Fruit fly (Drosophila melanogaster) whole organism, wandering third instar larva: ENCODE results near the gene CG16956.

Experiments
- Abd-B ChIP-seq: fragments of >200 bp; optimal IDR thresholded peaks from 2 replicates; lab custom pipeline; 2017; ENCODE audit warnings: missing biosample characterization, missing genetic modification characterization
- CG32264 ChIP-seq: fragments of 200-800 bp; sonication (Bioruptor generic); optimal IDR thresholded peaks from 2 replicates; lab custom pipeline; 2016; ENCODE audit warnings: missing biosample characterization, missing genetic modification characterization
- CrebA ChIP-seq: fragments of 200-800 bp; sonication (Bioruptor generic); optimal IDR thresholded peaks from 2 replicates; lab custom pipeline; 2016; ENCODE audit warnings: missing biosample characterization, mild to moderate bottlenecking, missing genetic modification characterization, borderline replicate concordance
- Dfd ChIP-seq: fragments of >200 bp; optimal IDR thresholded peaks from 2 replicates; lab custom pipeline; 2017; ENCODE audit warnings: missing biosample characterization, missing genetic modification characterization
- Dif ChIP-seq: fragments of 200-275, 200-300 bp; sonication (Bioruptor generic); optimal IDR thresholded peaks from 2 replicates; lab custom pipeline; 2018; ENCODE audit warnings: missing biosample characterization, missing genetic modification characterization; ENCODE audit not compliant: partially characterized antibody
- HLH106 ChIP-seq: fragments of 200-800 bp; optimal IDR thresholded peaks from 3 replicates; lab custom pipeline; 2019; ENCODE audit warnings: missing biosample characterization, mild to moderate bottlenecking, missing genetic modification characterization, moderate library complexity
- Hnf4 ChIP-seq: fragments of 200-800 bp; sonication (Bioruptor generic); optimal IDR thresholded peaks from 2 replicates; lab custom pipeline; 2016; ENCODE audit warnings: missing biosample characterization, mild to moderate bottlenecking, missing genetic modification characterization
- Hr78 ChIP-seq: fragments of >200 bp; optimal IDR thresholded peaks from 2 replicates; lab custom pipeline; 2017; ENCODE audit warnings: missing biosample characterization, missing genetic modification characterization
- Hr83 ChIP-seq: fragments of 200-300 bp; sonication (Bioruptor generic); optimal IDR thresholded peaks from 2 replicates; lab custom pipeline; 2016; ENCODE audit warnings: missing biosample characterization, mild to moderate bottlenecking, missing genetic modification characterization, moderate library complexity; ENCODE audit not compliant: poor library complexity, severe bottlenecking
- Jra ChIP-seq: sonication (Bioruptor generic); optimal IDR thresholded peaks from 2 replicates; lab custom pipeline; 2016; ENCODE audit warnings: missing biosample characterization, missing genetic modification characterization
- Mio ChIP-seq: sonication (Bioruptor generic); optimal IDR thresholded peaks from 2 replicates; lab custom pipeline; 2016; ENCODE audit warnings: missing biosample characterization, missing genetic modification characterization
- Myc ChIP-seq: fragments of >200 bp; optimal IDR thresholded peaks from 2 replicates; lab custom pipeline; 2017
- N ChIP-seq: fragments of >200 bp; optimal IDR thresholded peaks from 2 replicates; lab custom pipeline; 2018; ENCODE audit warnings: missing biosample characterization, missing external identifiers, missing genetic modification characterization
- OdsH ChIP-seq: fragments of 200-800 bp; sonication (Bioruptor generic); optimal IDR thresholded peaks from 2 replicates; lab custom pipeline; 2016; ENCODE audit warnings: missing biosample characterization, mild to moderate bottlenecking, missing genetic modification characterization
- Rel ChIP-seq, 2 experiments: fragments of 200-800 bp; sonication (Bioruptor generic) in 1 of 2; optimal IDR thresholded peaks; 2 replicates in 1 of 2; 3 replicates in 1 of 2; lab custom pipeline; 2016 to 2019; ENCODE audit warnings: mild to moderate bottlenecking in 2 of 2, missing biosample characterization in 2 of 2, missing genetic modification characterization in 2 of 2, moderate library complexity in 1 of 2
- Sp1 ChIP-seq: fragments of 200-800 bp; sonication (Bioruptor generic); optimal IDR thresholded peaks from 3 replicates; lab custom pipeline; 2019; ENCODE audit warnings: missing biosample characterization, mild to moderate bottlenecking, missing genetic modification characterization, moderate library complexity
- br ChIP-seq: fragments of 200-800 bp; sonication (Bioruptor generic); optimal IDR thresholded peaks from 2 replicates; lab custom pipeline; 2016; ENCODE audit warnings: missing biosample characterization, missing genetic modification characterization
- brk ChIP-seq: fragments of 200-800 bp; sonication (Bioruptor generic); optimal IDR thresholded peaks from 2 replicates; lab custom pipeline; 2016; ENCODE audit warnings: missing biosample characterization, mild to moderate bottlenecking, missing genetic modification characterization
- dmrt93B ChIP-seq: fragments of 200-800 bp; sonication (Bioruptor generic); optimal IDR thresholded peaks from 2 replicates; lab custom pipeline; 2018; ENCODE audit warnings: missing biosample characterization, mild to moderate bottlenecking, missing genetic modification characterization
- dsf ChIP-seq: sonication (Bioruptor generic); optimal IDR thresholded peaks from 2 replicates; lab custom pipeline; 2016; ENCODE audit warnings: missing biosample characterization, missing genetic modification characterization, borderline replicate concordance
- ey ChIP-seq: fragments of 200-800 bp; sonication (Bioruptor generic); optimal IDR thresholded peaks from 2 replicates; lab custom pipeline; 2016; ENCODE audit warnings: missing biosample characterization, missing genetic modification characterization
- foxo ChIP-seq, 2 experiments: fragments of 200-800 bp; sonication (Bioruptor generic); optimal IDR thresholded peaks; 2 replicates in 1 of 2; 3 replicates in 1 of 2; lab custom pipeline; 2016 to 2017; ENCODE audit warnings: missing biosample characterization in 2 of 2, missing genetic modification characterization in 2 of 2
- fru ChIP-seq: fragments of 200-800 bp; sonication (Bioruptor generic); optimal IDR thresholded peaks from 3 replicates; lab custom pipeline; 2016; ENCODE audit warnings: missing biosample characterization, mild to moderate bottlenecking, missing genetic modification characterization
- h ChIP-seq: fragments of 200-800 bp; sonication (Bioruptor generic); optimal IDR thresholded peaks from 3 replicates; lab custom pipeline; 2016; ENCODE audit warnings: missing biosample characterization, mild to moderate bottlenecking, missing genetic modification characterization
- jim ChIP-seq: fragments of 175-275, 200-325 bp; sonication (Bioruptor generic); optimal IDR thresholded peaks from 2 replicates; lab custom pipeline; 2016; ENCODE audit warnings: missing biosample characterization, mild to moderate bottlenecking, missing genetic modification characterization
- lola ChIP-seq: fragments of >200 bp; optimal IDR thresholded peaks from 2 replicates; lab custom pipeline; 2017; ENCODE audit warnings: missing biosample characterization, missing genetic modification characterization
- pan ChIP-seq: fragments of >200 bp; optimal IDR thresholded peaks from 2 replicates; lab custom pipeline; 2017
- psq ChIP-seq: fragments of 200-800 bp; sonication (Bioruptor generic); optimal IDR thresholded peaks from 3 replicates; lab custom pipeline; 2017; ENCODE audit warnings: missing biosample characterization, mild to moderate bottlenecking, missing genetic modification characterization, moderate library complexity
- rgr ChIP-seq: fragments of 200-800 bp; sonication (Bioruptor generic); optimal IDR thresholded peaks from 3 replicates; lab custom pipeline; 2016; ENCODE audit warnings: missing biosample characterization, mild to moderate bottlenecking, missing genetic modification characterization
- sv ChIP-seq: fragments of 200-800 bp; sonication (Bioruptor generic); optimal IDR thresholded peaks from 3 replicates; lab custom pipeline; 2016; ENCODE audit warnings: missing biosample characterization, missing genetic modification characterization
- tai ChIP-seq: sonication (Bioruptor generic); optimal IDR thresholded peaks from 2 replicates; lab custom pipeline; 2016; ENCODE audit warnings: missing biosample characterization, missing genetic modification characterization
- usp ChIP-seq: fragments of >200 bp; optimal IDR thresholded peaks from 2 replicates; lab custom pipeline; 2017; ENCODE audit warnings: missing biosample characterization, missing genetic modification characterization
- woc ChIP-seq: sonication (Bioruptor generic); optimal IDR thresholded peaks from 2 replicates; lab custom pipeline; 2016; ENCODE audit warnings: missing biosample characterization, mild to moderate bottlenecking, missing genetic modification characterization

CG16956 gene

DNA sequence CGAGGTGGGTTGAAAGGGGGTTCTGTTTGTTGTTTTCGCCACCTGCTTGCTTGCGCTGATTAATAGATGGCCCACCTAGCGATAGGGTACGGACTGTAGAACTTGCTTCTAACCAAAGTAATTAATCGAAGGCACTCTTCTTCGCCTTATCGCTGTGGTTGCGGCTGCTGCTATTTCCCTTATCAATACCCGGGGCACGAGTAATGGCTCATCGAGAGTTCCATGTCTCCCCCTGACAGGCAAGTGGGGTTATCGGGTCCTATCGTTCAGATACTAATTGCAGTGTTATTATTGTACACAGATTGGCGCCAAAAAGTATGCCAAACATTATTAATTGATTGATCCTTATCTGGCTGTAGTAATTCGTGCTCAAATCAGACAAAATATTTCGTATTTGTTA, 22.4 kb upstream of the CG16956 start:
- TF ChIP-seq fru (GFP tag; lab: Kevin White, UChicago) (peak; percentile 44), ey (GFP tag; lab: Kevin White, UChicago) (no peak), psq (GFP tag; lab: Kevin White, UChicago) (no peak), br (GFP tag; lab: Kevin White, UChicago) (no peak), OdsH (GFP tag; lab: Kevin White, UChicago) (no peak), brk (no peak), Abd-B (no peak), HLH106 (tag; lab: Kevin White, UChicago) (no peak), Jra (no peak), Mio (GFP tag; lab: Kevin White, UChicago) (no peak), Dfd (GFP tag; lab: Kevin White, UChicago) (no peak), Myc (lab: Kevin White, UChicago) (no peak), dmrt93B (GFP tag; lab: Kevin White, UChicago) (no peak), Dif (GFP tag; lab: Kevin White, UChicago) (no peak), Hr83 (GFP tag; lab: Kevin White, UChicago) (peak; percentile 28), sv (GFP tag; lab: Kevin White, UChicago) (no peak), jim (GFP tag; lab: Kevin White, UChicago) (no peak), CG32264 (no peak), N (GFP tag; lab: Kevin White, UChicago) (no peak), pan (lab: Kevin White, UChicago) (no peak), foxo (GFP tag; optimal IDR thresholded peaks at IDR 0.05; lab: Kevin White, UChicago) (no peak), Hr78 (GFP tag; lab: Kevin White, UChicago) (no peak), rgr (GFP tag; lab: Kevin White, UChicago) (no peak), h (peak; percentile 82), tai (GFP tag; lab: Kevin White, UChicago) (no peak), dsf (GFP tag; lab: Kevin White, UChicago) (no peak), Rel (GFP tag; optimal IDR thresholded peaks at IDR 0.05; lab: Kevin White, UChicago) (no peak), Rel (tag; optimal IDR thresholded peaks at IDR 0.05; lab: Kevin White, UChicago) (peak; percentile 10), Hnf4 (GFP tag; lab: Kevin White, UChicago) (no peak), usp (no peak)

DNA sequence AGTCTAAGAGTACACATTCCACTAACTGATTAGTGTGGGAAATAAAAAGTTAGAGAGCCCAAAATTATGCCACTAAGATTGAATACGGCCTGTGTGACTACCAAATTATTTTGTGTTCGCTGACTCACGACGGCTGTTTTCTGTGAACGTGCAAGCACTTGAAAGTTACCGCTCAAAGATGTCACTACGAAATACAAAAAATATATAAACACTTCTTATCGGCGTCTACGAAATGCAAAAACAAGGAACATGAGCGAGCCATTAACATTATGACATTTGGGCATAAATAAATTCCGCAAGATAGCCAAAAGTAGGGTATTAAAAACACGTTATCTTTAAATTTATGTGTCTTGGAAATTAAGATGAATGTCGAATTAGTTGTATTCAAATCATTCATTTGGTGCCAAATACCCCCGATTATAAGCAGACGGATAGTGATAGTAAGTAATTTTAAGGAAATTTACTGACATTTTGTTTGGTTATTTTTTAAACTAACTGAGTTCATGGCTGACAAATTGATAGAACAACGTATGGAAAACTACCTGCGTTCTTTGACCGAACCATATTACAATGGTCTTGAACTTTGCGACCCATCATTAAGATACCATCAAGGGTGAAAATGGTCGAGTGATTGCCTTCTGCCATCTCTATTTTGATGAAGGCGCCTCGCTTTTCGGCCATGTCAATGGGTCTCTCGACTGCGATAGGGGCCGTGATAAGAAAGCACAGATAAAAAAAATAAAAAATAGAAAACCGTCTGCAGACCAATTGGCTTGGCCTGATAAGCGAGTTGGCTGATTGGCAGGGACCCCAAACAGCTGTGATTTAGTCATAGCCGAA, 20.6 kb upstream of the CG16956 start, which contains the start of gene Tehao:
Gene Tehao (plus strand): TSS at position 828 of the 840 bp plus-strand sequence.
- TF ChIP-seq CrebA (GFP tag; lab: Kevin White, UChicago) (peak; percentile 52), OdsH (GFP tag; lab: Kevin White, UChicago) (peak; percentile 7), fru (GFP tag; lab: Kevin White, UChicago) (peak; percentile 28), foxo (GFP tag; optimal IDR thresholded peaks at IDR 0.05; lab: Kevin White, UChicago) (peak in 1 of 2 experiments; percentile 13), N (GFP tag; lab: Kevin White, UChicago) (no peak), Abd-B (no peak), h (peak; percentile 21), Hr83 (GFP tag; lab: Kevin White, UChicago) (no peak)

DNA sequence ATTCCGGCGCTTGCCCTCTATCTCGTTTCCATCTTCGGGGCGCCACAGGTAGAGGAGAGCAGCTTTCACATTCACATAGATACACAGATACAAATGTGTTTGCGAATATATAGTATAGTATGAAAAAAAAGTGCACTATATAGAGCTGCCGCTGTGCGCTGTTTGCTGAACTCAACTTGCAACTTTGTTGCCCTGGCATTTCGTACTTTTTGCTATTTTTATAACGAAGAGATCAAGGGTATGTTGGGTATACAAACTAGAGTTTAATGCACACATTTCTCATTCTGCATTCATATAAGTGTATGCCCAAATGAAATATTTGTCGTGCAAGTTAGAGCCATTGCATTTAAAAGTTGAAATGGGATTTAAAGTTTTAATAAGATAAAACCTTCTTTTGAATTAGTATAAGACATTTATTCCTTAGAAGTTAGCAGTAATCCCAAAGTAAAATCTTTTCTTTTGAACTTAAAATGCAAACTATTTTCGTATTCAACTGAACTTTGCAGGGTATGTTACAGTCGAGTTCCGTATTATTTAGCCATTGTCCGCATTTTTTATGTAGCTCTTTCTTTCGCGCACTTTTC, 16.6 kb upstream of the CG16956 start:
- TF ChIP-seq jim (GFP tag; lab: Kevin White, UChicago) (no peak), Sp1 (GFP tag; lab: Kevin White, UChicago) (no peak), Hnf4 (GFP tag; lab: Kevin White, UChicago) (no peak), dmrt93B (GFP tag; lab: Kevin White, UChicago) (no peak), OdsH (GFP tag; lab: Kevin White, UChicago) (no peak), brk (no peak), Dif (GFP tag; lab: Kevin White, UChicago) (no peak), pan (lab: Kevin White, UChicago) (no peak), tai (GFP tag; lab: Kevin White, UChicago) (no peak)
- TF ChIP-seq, all 38 proteins: peak for 0

DNA sequence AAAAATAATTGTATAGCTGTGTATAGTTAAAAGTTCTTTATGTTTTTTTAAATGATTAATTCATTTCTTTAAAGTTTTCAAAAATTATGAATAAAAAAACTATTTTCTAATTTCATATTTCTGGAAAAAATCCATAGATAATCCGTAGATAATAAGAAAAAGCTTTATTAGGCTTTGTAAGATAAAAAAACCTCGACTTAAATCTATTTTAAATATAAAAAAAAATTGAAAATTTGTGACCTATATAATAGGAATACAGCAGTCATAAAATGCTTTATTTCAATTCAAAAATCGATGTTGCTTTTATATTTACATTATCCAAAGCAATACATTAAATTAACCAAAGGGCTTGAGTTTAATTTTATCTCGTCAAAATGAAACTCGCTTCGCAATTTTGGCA, 2.2 kb downstream of the CG16956 start, which contains the start of gene Flad2:
Gene Flad2 (plus strand): TSS at position 301 of the 400 bp plus-strand sequence.
- TF ChIP-seq sv (GFP tag; lab: Kevin White, UChicago), result no peak
- no peak for TF ChIP-seq CrebA (GFP tag; lab: Kevin White, UChicago)
- no peak for TF ChIP-seq foxo (GFP tag; optimal IDR thresholded peaks at IDR 0.05; lab: Kevin White, UChicago)
- no peak for TF ChIP-seq Hr78 (GFP tag; lab: Kevin White, UChicago)
- TF ChIP-seq woc, result no peak
- TF ChIP-seq lola (GFP tag; lab: Kevin White, UChicago), result no peak
- TF ChIP-seq OdsH (GFP tag; lab: Kevin White, UChicago), result no peak
- no peak for TF ChIP-seq jim (GFP tag; lab: Kevin White, UChicago)
- no peak for TF ChIP-seq rgr (GFP tag; lab: Kevin White, UChicago)
- TF ChIP-seq, all 38 proteins: peak for 0
